Worm (Caenorhabditis elegans) whole organism, L2 larva: Measurements from ENCODE around the gene R10E11.6.

Experiments
- mdl-1 ChIP-seq, 2 experiments: fragments of 150-350 bp in 1 of 2; sonication (generic microtip) in 1 of 2; optimal IDR thresholded peaks; 2 replicates each; lab custom pipeline; 2017; ENCODE audit warnings: missing biosample characterization in 2 of 2, missing genetic modification characterization in 2 of 2
- snpc-4 ChIP-seq: fragments of 150-350 bp; optimal IDR thresholded peaks from 2 replicates; lab custom pipeline; 2014; ENCODE audit warnings: missing biosample characterization, missing genetic modification characterization
- unc-39 ChIP-seq: fragments of 150-350 bp; optimal IDR thresholded peaks from 2 replicates; lab custom pipeline; 2014; ENCODE audit warnings: missing biosample characterization, missing genetic modification characterization
- ztf-11 ChIP-seq: sonication (generic microtip); optimal IDR thresholded peaks from 2 replicates; lab custom pipeline; 2017; ENCODE audit warnings: missing biosample characterization, missing genetic modification characterization

- TF ChIP-seq snpc-4 (tag; lab: Kevin White, UChicago) (no peak), unc-39 (tag; lab: Kevin White, UChicago) (no peak), mdl-1 (tag; optimal IDR thresholded peaks at IDR 0.05; lab: Kevin White, UChicago) (no peak), ztf-11 (tag; lab: Kevin White, UChicago) (no peak)
Observed at ce11 chrIII:9793592-9794417, 11.0 kb downstream of the R10E11.6 start, which contains the start of the genes R10E11.9 and mcm-6.
